Fruit fly (Drosophila melanogaster): Measurements from ENCODE around the gene CG43155.

Gene CG43155

dm6 chrX:11446792-11447405 lies 12.7 kb upstream of the CG43155 start (continued):
- TF ChIP-seq Awh (GFP tag; IDR thresholded peaks at IDR 0.05) (peak; percentile 73), CG4360 (GFP tag; IDR thresholded peaks at IDR 0.05) (peak; percentile 50; the same call in 1 of the 2 replicates), CG3726 (GFP tag; IDR thresholded peaks at IDR 0.05) (peak; percentile 59; the same call in 1 of the 3 replicates), CG10959 (GFP tag; IDR thresholded peaks at IDR 0.05) (peak; percentile 57; the same call in 1 of the 2 replicates), HmgZ (tag; optimal IDR thresholded peaks at IDR 0.05) (peak; percentile 91), Drgx (GFP tag; IDR thresholded peaks at IDR 0.05) (peak; percentile 87), ems (GFP tag; optimal IDR thresholded peaks at IDR 0.05) (peak; percentile 57), tx (GFP tag; optimal IDR thresholded peaks at IDR 0.05) (peak; percentile 75), jigr1 (GFP tag; IDR thresholded peaks at IDR 0.05) (0 out of 3 replicates have a peak, but pooled peaks have one; percentile 18), org-1 (GFP tag; optimal IDR thresholded peaks at IDR 0.05) (peak; percentile 71), CG34376 (GFP tag; optimal IDR thresholded peaks at IDR 0.05) (peak; percentile 61), CG7928 (GFP tag; optimal IDR thresholded peaks at IDR 0.05) (peak; percentile 56), bigmax (GFP tag; optimal IDR thresholded peaks at IDR 0.05) (no peak), fd102C (GFP tag; optimal IDR thresholded peaks at IDR 0.05) (no peak), CG12071 (GFP tag; optimal IDR thresholded peaks at IDR 0.05) (peak; percentile 79), chm (GFP tag; IDR thresholded peaks at IDR 0.05) (peak; percentile 73), pan (optimal IDR thresholded peaks at IDR 0.05) (no peak), pan (GFP tag; optimal IDR thresholded peaks at IDR 0.05 in 1 of 2, IDR thresholded peaks at IDR 0.05 in 1 of 2) (peak in 1 of 2 experiments; percentile 86), CG8290 (GFP tag; optimal IDR thresholded peaks at IDR 0.05) (no peak), CG8290 (tag; optimal IDR thresholded peaks at IDR 0.05) (peak in 1 of 2 experiments; percentile 99), CG1233 (GFP tag; optimal IDR thresholded peaks at IDR 0.05) (peak; percentile 63), CG6765 (GFP tag; optimal IDR thresholded peaks at IDR 0.05) (peak; percentile 39), Side (GFP tag; optimal IDR thresholded peaks at IDR 0.05) (peak; percentile 8), twi (tag; optimal IDR thresholded peaks at IDR 0.05) (no peak), seq (GFP tag; IDR thresholded peaks at IDR 0.05) (peak; percentile 66), CG16779 (GFP tag; IDR thresholded peaks at IDR 0.05) (peak; percentile 90), CG16863 (GFP tag; optimal IDR thresholded peaks at IDR 0.05) (peak; percentile 68), ash1 (GFP tag; optimal IDR thresholded peaks at IDR 0.05) (peak; percentile 25), ftz-f1 (GFP tag; optimal IDR thresholded peaks at IDR 0.05) (peak; percentile 48), Jarid2 (GFP tag; optimal IDR thresholded peaks at IDR 0.05) (no peak), CG17568 (GFP tag; optimal IDR thresholded peaks at IDR 0.05) (peak; percentile 51), crol (GFP tag; IDR thresholded peaks at IDR 0.05) (no peak), CG6689 (GFP tag; IDR thresholded peaks at IDR 0.05) (peak; percentile 62), ap (GFP tag; IDR thresholded peaks at IDR 0.05) (peak; percentile 63), sens-2 (GFP tag; IDR thresholded peaks at IDR 0.05) (no peak), CG11723 (GFP tag; optimal IDR thresholded peaks at IDR 0.05) (no peak), CkIIα-i1 (GFP tag; IDR thresholded peaks at IDR 0.05) (peak; percentile 49; the same call in 1 of the 2 replicates), Sin3A (optimal IDR thresholded peaks at IDR 0.05) (no peak), GATAe (GFP tag; conservative IDR thresholded peaks at IDR 0.05) (peak; percentile 65), gem (tag; optimal IDR thresholded peaks at IDR 0.05) (peak; percentile 79), CG3995 (GFP tag; optimal IDR thresholded peaks at IDR 0.05) (peak; percentile 89), grn (GFP tag; optimal IDR thresholded peaks at IDR 0.05) (peak; percentile 38), lmd (GFP tag; IDR thresholded peaks at IDR 0.05) (peak; percentile 88), Mrtf (GFP tag; IDR thresholded peaks at IDR 0.05) (peak; percentile 77), CG10654 (GFP tag; optimal IDR thresholded peaks at IDR 0.05) (peak; percentile 70), fd96Cb (tag; optimal IDR thresholded peaks at IDR 0.05) (peak; percentile 60), CoRest (tag; optimal IDR thresholded peaks at IDR 0.05) (peak; percentile 78), CG11398 (GFP tag; optimal IDR thresholded peaks at IDR 0.05) (peak; percentile 44), Ssrp (tag; optimal IDR thresholded peaks at IDR 0.05) (peak; percentile 3), ind (GFP tag; optimal IDR thresholded peaks at IDR 0.05) (peak; percentile 89), ci (GFP tag; IDR thresholded peaks at IDR 0.05) (peak; percentile 78), Oaz (GFP tag; IDR thresholded peaks at IDR 0.05) (peak; percentile 67)
